Worm (Caenorhabditis elegans) whole organism, mixed stage, embryonic: Measurements from ENCODE around the gene T04F8.2.

Experiments used
- blmp-1 ChIP-seq: fragments of 150-350 bp; optimal IDR thresholded peaks from 2 replicates; lab custom pipeline; 2014; ENCODE audit warnings: missing biosample characterization, missing genetic modification characterization
- ceh-43 ChIP-seq: fragments of 200-800 bp; sonication (Bioruptor generic); optimal IDR thresholded peaks from 2 replicates; lab custom pipeline; 2018; ENCODE audit warnings: mild to moderate bottlenecking, missing genetic modification characterization, moderate library complexity, missing compliant biosample characterization
- elt-1 ChIP-seq: sonication (generic microtip); optimal IDR thresholded peaks from 2 replicates; lab custom pipeline; 2017; ENCODE audit warnings: missing genetic modification characterization, mild to moderate bottlenecking, missing compliant biosample characterization, antibody characterized with exemption, moderate library complexity, borderline replicate concordance; ENCODE audit not compliant: insufficient read depth
- elt-3 ChIP-seq: fragments of 150-350 bp; optimal IDR thresholded peaks from 2 replicates; lab custom pipeline; 2014; ENCODE audit warnings: missing biosample characterization, missing genetic modification characterization
- ham-2 ChIP-seq: fragments of 200-800 bp; sonication (Bioruptor generic); optimal IDR thresholded peaks from 2 replicates; lab custom pipeline; 2018; ENCODE audit warnings: mild to moderate bottlenecking, missing genetic modification characterization, missing compliant biosample characterization
- lin-13 ChIP-seq: fragments of 150-350 bp; optimal IDR thresholded peaks from 2 replicates; lab custom pipeline; 2014; ENCODE audit warnings: missing biosample characterization, missing genetic modification characterization
- lsy-2 ChIP-seq: fragments of 150-350 bp; optimal IDR thresholded peaks from 2 replicates; lab custom pipeline; 2014; ENCODE audit warnings: missing biosample characterization, missing genetic modification characterization
- mab-5 ChIP-seq: fragments of 150-350 bp; optimal IDR thresholded peaks from 2 replicates; lab custom pipeline; 2014; ENCODE audit warnings: missing biosample characterization, missing genetic modification characterization
- nhr-76 ChIP-seq: sonication (generic microtip); optimal IDR thresholded peaks from 2 replicates; lab custom pipeline; 2017; ENCODE audit warnings: missing biosample characterization, missing genetic modification characterization
- snpc-4 ChIP-seq: fragments of 150-350 bp; optimal IDR thresholded peaks from 2 replicates; lab custom pipeline; 2014; ENCODE audit warnings: missing biosample characterization, missing genetic modification characterization
- sptf-1 ChIP-seq: sonication (generic microtip); optimal IDR thresholded peaks from 2 replicates; lab custom pipeline; 2017; ENCODE audit warnings: mild to moderate bottlenecking, missing genetic modification characterization, moderate library complexity, missing compliant biosample characterization
- unc-39 ChIP-seq: fragments of 150-350 bp; optimal IDR thresholded peaks from 2 replicates; lab custom pipeline; 2014; ENCODE audit warnings: missing biosample characterization, missing genetic modification characterization
- unc-62 ChIP-seq: fragments of 150-350 bp; optimal IDR thresholded peaks from 2 replicates; lab custom pipeline; 2014; ENCODE audit warnings: missing biosample characterization, missing genetic modification reagents, missing genetic modification characterization
- ztf-11 ChIP-seq: fragments of 150-350 bp; optimal IDR thresholded peaks from 2 replicates; lab custom pipeline; 2014; ENCODE audit warnings: missing biosample characterization, missing genetic modification characterization

ce11 chrX:11638987-11639386, 17.4 kb downstream of the T04F8.2 start:
- TF ChIP-seq lin-13 (tag; lab: Kevin White, UChicago) (no peak), lsy-2 (tag; lab: Kevin White, UChicago) (no peak), snpc-4 (tag; lab: Kevin White, UChicago) (no peak), elt-3 (tag; lab: Kevin White, UChicago) (no peak), elt-1 (tag; lab: Kevin White, UChicago) (no peak), unc-62 (GFP tag; lab: Kevin White, UChicago) (no peak), nhr-76 (tag; lab: Kevin White, UChicago) (no peak), unc-39 (tag; lab: Kevin White, UChicago) (no peak), sptf-1 (tag; lab: Kevin White, UChicago) (no peak), ham-2 (GFP tag; lab: Kevin White, UChicago) (no peak), blmp-1 (tag; lab: Kevin White, UChicago) (no peak), ztf-11 (tag; lab: Kevin White, UChicago) (no peak), mab-5 (tag; lab: Kevin White, UChicago) (no peak), ceh-43 (GFP tag; lab: Kevin White, UChicago) (no peak)
